Worm (Caenorhabditis elegans) whole organism, L1 larva: Measurements from ENCODE around the gene nhr-130.

Experiments used
- ceh-63 ChIP-seq: fragments of 200-800 bp; sonication (Bioruptor generic); optimal IDR thresholded peaks from 2 replicates; lab custom pipeline; 2018; ENCODE audit warnings: mild to moderate bottlenecking, missing genetic modification characterization, missing compliant biosample characterization
- ceh-82 ChIP-seq, 3 experiments: fragments of 150-350 bp in 1 of 3; sonication (generic microtip) in 2 of 3; optimal IDR thresholded peaks; 2 replicates each; lab custom pipeline; 2014 to 2017; ENCODE audit warnings: missing biosample characterization in 3 of 3, missing genetic modification characterization in 3 of 3
- ceh-88 ChIP-seq: fragments of 200-800 bp; sonication (Bioruptor generic); IDR thresholded peaks from 2 replicates; pipeline ENCODE4 v1.3.6; 2022; ENCODE audit warnings: missing genetic modification characterization, missing compliant biosample characterization
- ceh-90 ChIP-seq: sonication (generic microtip); optimal IDR thresholded peaks from 2 replicates; lab custom pipeline; 2016; ENCODE audit warnings: missing genetic modification characterization, missing compliant biosample characterization
- ces-1 ChIP-seq: fragments of 150-350 bp; optimal IDR thresholded peaks from 2 replicates; lab custom pipeline; 2014; ENCODE audit warnings: missing biosample characterization, missing genetic modification reagents, missing genetic modification characterization
- dpl-1 ChIP-seq, 3 experiments: fragments of 150-350 bp in 2 of 3; sonication (generic microtip) in 1 of 3; optimal IDR thresholded peaks; 2 replicates each; lab custom pipeline; 2014 to 2017; ENCODE audit warnings: missing biosample characterization in 3 of 3, missing genetic modification characterization in 3 of 3, missing genetic modification reagents in 3 of 3
- dsc-1 ChIP-seq: sonication (generic microtip); optimal IDR thresholded peaks from 2 replicates; lab custom pipeline; 2016; ENCODE audit warnings: mild to moderate bottlenecking, missing genetic modification characterization, missing compliant biosample characterization
- efl-1 ChIP-seq, 4 experiments: fragments of 150-350 bp; optimal IDR thresholded peaks in 3 of 4; peaks in 1 of 4; 1 replicate in 1 of 4; 2 replicates in 3 of 4; lab custom pipeline; 2014; ENCODE audit warnings: missing biosample characterization in 2 of 4, missing genetic modification characterization in 2 of 4, missing genetic modification reagents in 2 of 4
- efl-3 ChIP-seq: fragments of 200-800 bp; sonication (Bioruptor generic); optimal IDR thresholded peaks from 2 replicates; lab custom pipeline; 2018; ENCODE audit warnings: mild to moderate bottlenecking, missing genetic modification characterization, missing compliant biosample characterization
- egl-13 ChIP-seq: sonication (generic microtip); optimal IDR thresholded peaks from 2 replicates; lab custom pipeline; 2016; ENCODE audit warnings: missing genotype, missing genetic modification reagents, missing genetic modification characterization, missing compliant biosample characterization
- ets-5 ChIP-seq: fragments of 200-800 bp; sonication (Bioruptor generic); IDR thresholded peaks from 2 replicates; pipeline ENCODE4 v1.3.6; 2022; ENCODE audit warnings: missing genetic modification characterization, missing compliant biosample characterization
- fkh-10 ChIP-seq: sonication (generic microtip); optimal IDR thresholded peaks from 2 replicates; lab custom pipeline; 2017; ENCODE audit warnings: missing biosample characterization, missing genetic modification reagents, missing genetic modification characterization
- fkh-8 ChIP-seq: sonication (generic microtip); optimal IDR thresholded peaks from 2 replicates; lab custom pipeline; 2016; ENCODE audit warnings: mild to moderate bottlenecking, missing genetic modification characterization, missing compliant biosample characterization
- fos-1 ChIP-seq: fragments of 150-350 bp; optimal IDR thresholded peaks from 2 replicates; lab custom pipeline; 2014; ENCODE audit warnings: missing biosample characterization, missing genetic modification characterization
- hlh-17 ChIP-seq: fragments of 200-800 bp; sonication (Bioruptor generic); optimal IDR thresholded peaks from 2 replicates; lab custom pipeline; 2018; ENCODE audit warnings: missing genetic modification characterization, mild to moderate bottlenecking, missing compliant biosample characterization, moderate library complexity, borderline replicate concordance
- hlh-4 ChIP-seq: sonication (generic microtip); optimal IDR thresholded peaks from 2 replicates; lab custom pipeline; 2016; ENCODE audit warnings: mild to moderate bottlenecking, missing genetic modification characterization, missing compliant biosample characterization
- hpl-2 ChIP-seq: fragments of 150-350 bp; optimal IDR thresholded peaks from 2 replicates; lab custom pipeline; 2014; ENCODE audit warnings: missing biosample characterization, missing genetic modification reagents, missing genetic modification characterization
- jun-1 ChIP-seq: fragments of 150-350 bp; optimal IDR thresholded peaks from 2 replicates; lab custom pipeline; 2014; ENCODE audit warnings: missing biosample characterization, missing genetic modification reagents, missing genetic modification characterization
- lin-15B ChIP-seq: fragments of 150-350 bp; sonication (generic microtip); optimal IDR thresholded peaks from 3 replicates; lab custom pipeline; 2014; ENCODE audit warnings: missing biosample characterization, missing genetic modification characterization
- lin-39 ChIP-seq: fragments of 150-350 bp; optimal IDR thresholded peaks from 2 replicates; lab custom pipeline; 2014; ENCODE audit warnings: missing biosample characterization, missing genetic modification reagents, missing genetic modification characterization
- mab-9 ChIP-seq: fragments of 200-800 bp; sonication (Bioruptor generic); IDR thresholded peaks from 2 replicates; pipeline ENCODE4 v1.3.6; 2022; ENCODE audit warnings: missing genetic modification reagents, missing genetic modification characterization, missing compliant biosample characterization
- mdl-1 ChIP-seq, 2 experiments: fragments of 150-350 bp; optimal IDR thresholded peaks; 2 replicates each; lab custom pipeline; 2014 to 2017; ENCODE audit warnings: missing biosample characterization in 2 of 2, missing genetic modification characterization in 2 of 2, inconsistent platforms in 1 of 2
- nhr-19 ChIP-seq: fragments of 200-800 bp; sonication (Bioruptor generic); conservative IDR thresholded peaks from 2 replicates; pipeline ENCODE4 v1.3.6; 2022; ENCODE audit warnings: missing genetic modification characterization, missing compliant biosample characterization
- nhr-237 ChIP-seq: fragments of 150-350 bp; optimal IDR thresholded peaks from 2 replicates; lab custom pipeline; 2014; ENCODE audit warnings: missing biosample characterization, missing genetic modification characterization
- nhr-28 ChIP-seq: fragments of 150-350 bp; optimal IDR thresholded peaks from 2 replicates; lab custom pipeline; 2014; ENCODE audit warnings: missing biosample characterization, missing genetic modification characterization
- nhr-47 ChIP-seq: sonication (generic microtip); optimal IDR thresholded peaks from 2 replicates; lab custom pipeline; 2016; ENCODE audit warnings: mild to moderate bottlenecking, missing genetic modification characterization, moderate library complexity, missing compliant biosample characterization
- nhr-77 ChIP-seq: fragments of 150-350 bp; optimal IDR thresholded peaks from 2 replicates; lab custom pipeline; 2014; ENCODE audit warnings: missing biosample characterization, missing genetic modification characterization
- nhr-85 ChIP-seq: sonication (generic microtip); peaks from one replicate; lab custom pipeline; 2016; ENCODE audit warnings: missing genetic modification characterization, inconsistent platforms, missing compliant biosample characterization
- nhr-90 ChIP-seq: sonication (generic microtip); optimal IDR thresholded peaks from 2 replicates; lab custom pipeline; 2016; ENCODE audit warnings: mild to moderate bottlenecking, missing genetic modification characterization, missing compliant biosample characterization; ENCODE audit not compliant: poor library complexity
- pqm-1 ChIP-seq: sonication (generic microtip); optimal IDR thresholded peaks from 3 replicates; lab custom pipeline; 2017; ENCODE audit warnings: missing biosample characterization, missing genetic modification characterization
- rnt-1 ChIP-seq: sonication (generic microtip); optimal IDR thresholded peaks from 2 replicates; lab custom pipeline; 2016; ENCODE audit warnings: mild to moderate bottlenecking, missing genetic modification characterization, moderate library complexity, missing compliant biosample characterization
- skn-1 ChIP-seq: fragments of 150-350 bp; optimal IDR thresholded peaks from 2 replicates; lab custom pipeline; 2014; ENCODE audit warnings: missing biosample characterization, missing genetic modification characterization
- snpc-4 ChIP-seq: fragments of 150-350 bp; optimal IDR thresholded peaks from 2 replicates; lab custom pipeline; 2014; ENCODE audit warnings: missing biosample characterization, missing genetic modification characterization
- snu-23 ChIP-seq: sonication (generic microtip); optimal IDR thresholded peaks from 2 replicates; lab custom pipeline; 2016; ENCODE audit warnings: missing genetic modification characterization, missing compliant biosample characterization
- sptf-1 ChIP-seq: fragments of 150-350 bp; optimal IDR thresholded peaks from 2 replicates; lab custom pipeline; 2014; ENCODE audit warnings: missing biosample characterization, missing genetic modification characterization
- swsn-7 ChIP-seq: sonication (generic microtip); optimal IDR thresholded peaks from 2 replicates; lab custom pipeline; 2016; ENCODE audit warnings: missing genetic modification characterization, missing compliant biosample characterization
- tbx-2 ChIP-seq: sonication (generic microtip); optimal IDR thresholded peaks from 2 replicates; lab custom pipeline; 2016; ENCODE audit warnings: missing genetic modification characterization, missing compliant biosample characterization
- unc-130 ChIP-seq: fragments of 150-350 bp; optimal IDR thresholded peaks from 2 replicates; lab custom pipeline; 2017; ENCODE audit warnings: missing biosample characterization, missing genetic modification characterization, inconsistent platforms
- unc-30 ChIP-seq: sonication (generic microtip); optimal IDR thresholded peaks from 2 replicates; lab custom pipeline; 2017; ENCODE audit warnings: missing biosample characterization, missing genetic modification characterization
- unc-62 ChIP-seq: fragments of 150-350 bp; optimal IDR thresholded peaks from 2 replicates; lab custom pipeline; 2014; ENCODE audit warnings: missing biosample characterization, missing genetic modification reagents, missing genetic modification characterization
- zag-1 ChIP-seq: fragments of 150-350 bp; optimal IDR thresholded peaks from 2 replicates; lab custom pipeline; 2014; ENCODE audit warnings: missing biosample characterization, missing genetic modification characterization
- ztf-11 ChIP-seq, 2 experiments: sonication (generic microtip); optimal IDR thresholded peaks; 2 replicates each; lab custom pipeline; 2016 to 2017; ENCODE audit warnings: missing genetic modification characterization in 2 of 2, missing biosample characterization in 1 of 2, missing compliant biosample characterization in 1 of 2

nhr-130 gene

ce11 chrV:532046-532445 is 48.9 kb upstream of the nhr-130 start, which contains the start of gene nhr-58 (continued):
- TF ChIP-seq snu-23 (GFP tag; lab: Kevin White, UChicago): peak; percentile 72
- no peak for TF ChIP-seq zag-1 (tag; lab: Kevin White, UChicago)
- TF ChIP-seq fos-1 (tag; lab: Kevin White, UChicago): peak; percentile 6
- peak in 2 of 3 experiments; percentile 12 to 54 for TF ChIP-seq ceh-82 (tag; optimal IDR thresholded peaks at IDR 0.05; lab: Kevin White, UChicago)
- TF ChIP-seq nhr-90 (tag; lab: Kevin White, UChicago): peak; percentile 27
- TF ChIP-seq unc-30 (tag; lab: Kevin White, UChicago): no peak
- no peak for TF ChIP-seq hlh-4
- no peak for TF ChIP-seq efl-3 (GFP tag; lab: Kevin White, UChicago)
- peak; percentile 83 for TF ChIP-seq nhr-85 (tag; lab: Kevin White, UChicago)
- no peak for TF ChIP-seq nhr-47 (tag; lab: Kevin White, UChicago)
- TF ChIP-seq egl-13 (tag; lab: Kevin White, UChicago): no peak
- no peak for TF ChIP-seq hlh-17
- TF ChIP-seq sptf-1 (tag; lab: Kevin White, UChicago): no peak
- no peak for TF ChIP-seq nhr-237 (tag; lab: Kevin White, UChicago)
- no peak for TF ChIP-seq ceh-88 (GFP tag; lab: Robert Waterston, UW)
- peak; percentile 75 for TF ChIP-seq fkh-8 (tag; lab: Kevin White, UChicago)
- TF ChIP-seq swsn-7 (tag; lab: Kevin White, UChicago): peak; percentile 3
- TF ChIP-seq nhr-28 (tag; lab: Kevin White, UChicago): no peak
- no peak for TF ChIP-seq ceh-63 (GFP tag; lab: Kevin White, UChicago)
- TF ChIP-seq unc-62: no peak
- TF ChIP-seq skn-1 (tag; lab: Kevin White, UChicago): peak; percentile 43
- peak; percentile 64 for TF ChIP-seq nhr-77 (tag; lab: Kevin White, UChicago)
- TF ChIP-seq rnt-1: peak; percentile 45
- TF ChIP-seq snpc-4 (tag; lab: Kevin White, UChicago): no peak
- no peak for TF ChIP-seq ets-5 (GFP tag; lab: Robert Waterston, UW)
- no peak for TF ChIP-seq ztf-11 (tag; optimal IDR thresholded peaks at IDR 0.05; lab: Kevin White, UChicago)
- no peak for TF ChIP-seq dsc-1
- TF ChIP-seq dpl-1 (GFP tag; optimal IDR thresholded peaks at IDR 0.05; lab: Kevin White, UChicago): peak in 2 of 3 experiments; percentile 8 to 17
- TF ChIP-seq fkh-10 (GFP tag; lab: Kevin White, UChicago): no peak
- TF ChIP-seq efl-1 (optimal IDR thresholded peaks at IDR 0.05; lab: Kevin White, UChicago): peak; percentile 26 to 27
- no peak for TF ChIP-seq efl-1 (GFP tag; optimal IDR thresholded peaks at IDR 0.05 in 1 of 2; lab: Kevin White, UChicago)
- TF ChIP-seq jun-1: peak; percentile 66
- peak; percentile 23 for TF ChIP-seq tbx-2
- TF ChIP-seq lin-15B (tag; lab: Kevin White, UChicago): no peak
- peak; percentile 58 for TF ChIP-seq nhr-19 (GFP tag; lab: Robert Waterston, UW)
- TF ChIP-seq hpl-2: no peak
- TF ChIP-seq mab-9 (GFP tag; lab: Robert Waterston, UW): no peak

- no peak for TF ChIP-seq unc-130
- TF ChIP-seq ceh-90 (tag; lab: Kevin White, UChicago): no peak
- TF ChIP-seq efl-3 (GFP tag; lab: Kevin White, UChicago): no peak
- TF ChIP-seq mdl-1 (tag; optimal IDR thresholded peaks at IDR 0.05; lab: Kevin White, UChicago): no peak
- no peak for TF ChIP-seq unc-30 (tag; lab: Kevin White, UChicago)
- no peak for TF ChIP-seq ces-1 (GFP tag; lab: Kevin White, UChicago)
Measured at ce11 chrV:527602-528001, 44.5 kb upstream of the nhr-130 start, which contains the start of gene srw-108. srw-108 (plus strand) TSS chrV:527902.

- TF ChIP-seq snpc-4 (tag; lab: Kevin White, UChicago) (no peak), nhr-77 (tag; lab: Kevin White, UChicago) (no peak), pqm-1 (tag; lab: Kevin White, UChicago) (no peak), lin-39 (tag; lab: Kevin White, UChicago) (no peak), jun-1 (no peak), nhr-237 (tag; lab: Kevin White, UChicago) (no peak), fkh-8 (tag; lab: Kevin White, UChicago) (no peak), ceh-90 (tag; lab: Kevin White, UChicago) (no peak), dpl-1 (GFP tag; optimal IDR thresholded peaks at IDR 0.05; lab: Kevin White, UChicago) (no peak), hlh-4 (no peak), swsn-7 (tag; lab: Kevin White, UChicago) (no peak)
Measured at ce11 chrV:525040-525439, 41.9 kb upstream of the nhr-130 start, which contains the start of gene R11G11.16. R11G11.16 (minus strand) TSS chrV:525140.
